Fruit fly (Drosophila melanogaster) whole organism, embryonic: ENCODE measurements around the gene CG34126.

ENCODE experiments used
- Aef1 ChIP-seq: fragments of 200-800 bp; sonication (Bioruptor generic); IDR thresholded peaks from 3 replicates; pipeline ENCODE4 v1.3.6; 2022; ENCODE audit warnings: missing biosample characterization, missing genetic modification characterization
- Blimp-1 ChIP-seq: fragments of 200-800 bp; sonication (Bioruptor generic); optimal IDR thresholded peaks from 3 replicates; lab custom pipeline; 2018; ENCODE audit warnings: missing biosample characterization, missing genetic modification characterization, mild to moderate bottlenecking, moderate library complexity, missing genetic modification reagents
- CG10543 ChIP-seq: fragments of 200-800 bp; sonication (Bioruptor generic); optimal IDR thresholded peaks from 3 replicates; lab custom pipeline; 2017; ENCODE audit warnings: missing biosample characterization, mild to moderate bottlenecking, missing genetic modification characterization, moderate library complexity
- CG11504 ChIP-seq: fragments of 200-800 bp; sonication (Bioruptor generic); optimal IDR thresholded peaks from 3 replicates; lab custom pipeline; 2019; ENCODE audit warnings: missing biosample characterization, mild to moderate bottlenecking, missing genetic modification characterization, moderate library complexity
- CG11696 ChIP-seq: fragments of 200-800 bp; sonication (Bioruptor generic); IDR thresholded peaks from 2 replicates; pipeline ENCODE4 v1.3.6; 2022; ENCODE audit warnings: missing biosample characterization, missing genetic modification characterization
- CG12219 ChIP-seq: fragments of 200-800 bp; sonication (Bioruptor generic); optimal IDR thresholded peaks from 3 replicates; lab custom pipeline; 2018; ENCODE audit warnings: missing biosample characterization, mild to moderate bottlenecking, missing genetic modification characterization
- CG13624 ChIP-seq: fragments of 200-800 bp; sonication (Bioruptor generic); optimal IDR thresholded peaks from 2 replicates; lab custom pipeline; 2016; ENCODE audit warnings: missing biosample characterization, missing genetic modification characterization
- CG16779 ChIP-seq: fragments of 200-800 bp; sonication (Bioruptor generic); IDR thresholded peaks from 2 replicates; pipeline ENCODE4 v1.3.6; 2022; ENCODE audit warnings: missing biosample characterization, missing genetic modification characterization
- CG17568 ChIP-seq: fragments of 200-800 bp; sonication (Bioruptor generic); optimal IDR thresholded peaks from 2 replicates; lab custom pipeline; 2018; ENCODE audit warnings: missing biosample characterization, mild to moderate bottlenecking, missing genetic modification characterization, moderate library complexity
- CG1792 ChIP-seq: fragments of 200-800 bp; sonication (Bioruptor generic); optimal IDR thresholded peaks from 2 replicates; lab custom pipeline; 2016; ENCODE audit warnings: missing biosample characterization, missing genetic modification characterization
- CG18262 ChIP-seq: fragments of 200-800 bp; optimal IDR thresholded peaks from 3 replicates; lab custom pipeline; 2019; ENCODE audit warnings: missing biosample characterization, mild to moderate bottlenecking, missing genetic modification characterization, moderate library complexity
- CG3281 ChIP-seq: fragments of 200-800 bp; sonication (Bioruptor generic); optimal IDR thresholded peaks from 3 replicates; lab custom pipeline; 2017; ENCODE audit warnings: missing biosample characterization, mild to moderate bottlenecking, missing genetic modification characterization
- CG3407 ChIP-seq: fragments of 200-800 bp; sonication (Bioruptor generic); optimal IDR thresholded peaks from 2 replicates; lab custom pipeline; 2018; ENCODE audit warnings: missing biosample characterization, mild to moderate bottlenecking, missing genetic modification characterization
- CG4617 ChIP-seq: fragments of 200-800 bp; sonication (Bioruptor generic); optimal IDR thresholded peaks from 3 replicates; lab custom pipeline; 2016; ENCODE audit warnings: missing biosample characterization, missing genetic modification characterization, borderline replicate concordance
- CG4730 ChIP-seq: fragments of 200-800 bp; sonication (Bioruptor generic); IDR thresholded peaks from 2 replicates; pipeline ENCODE4 v1.3.6; 2022; ENCODE audit warnings: missing biosample characterization, missing genetic modification characterization
- CG6654 ChIP-seq: fragments of 200-800 bp; sonication (Bioruptor generic); optimal IDR thresholded peaks from 2 replicates; lab custom pipeline; 2017; ENCODE audit warnings: missing biosample characterization, mild to moderate bottlenecking, missing genetic modification characterization
- CG8359 ChIP-seq: fragments of 200-800 bp; sonication (Bioruptor generic); optimal IDR thresholded peaks from 2 replicates; lab custom pipeline; 2017; ENCODE audit warnings: missing biosample characterization, mild to moderate bottlenecking, missing genetic modification characterization, borderline replicate concordance
- CG9609 ChIP-seq: fragments of 200-800 bp; sonication (Bioruptor generic); optimal IDR thresholded peaks from 3 replicates; lab custom pipeline; 2016; ENCODE audit warnings: missing biosample characterization, missing genetic modification characterization
- CG9817 ChIP-seq: fragments of 200-800 bp; sonication (Bioruptor generic); optimal IDR thresholded peaks from 2 replicates; lab custom pipeline; 2018; ENCODE audit warnings: missing biosample characterization, mild to moderate bottlenecking, missing genetic modification characterization, moderate library complexity
- CTCF ChIP-seq: fragments of 200-800 bp; sonication (Bioruptor generic); optimal IDR thresholded peaks from 2 replicates; lab custom pipeline; 2017; ENCODE audit warnings: missing biosample characterization, mild to moderate bottlenecking, missing genetic modification characterization, moderate library complexity
- Ets97D ChIP-seq: fragments of 200-800 bp; sonication (Bioruptor generic); optimal IDR thresholded peaks from 3 replicates; lab custom pipeline; 2016; ENCODE audit warnings: missing biosample characterization, missing genetic modification characterization
- GATAe ChIP-seq: fragments of 200-800 bp; sonication (Bioruptor generic); conservative IDR thresholded peaks from 2 replicates; pipeline ENCODE4 v1.3.6; 2022; ENCODE audit warnings: missing biosample characterization, missing genetic modification characterization
- HLH3B ChIP-seq: fragments of 200-800 bp; sonication (Bioruptor generic); IDR thresholded peaks from 2 replicates; pipeline ENCODE4 v1.3.6; 2022; ENCODE audit warnings: missing biosample characterization, missing genetic modification characterization
- Hr51 ChIP-seq, 2 experiments: fragments of 200-800 bp; sonication (Bioruptor generic); optimal IDR thresholded peaks; 2 replicates in 1 of 2; 3 replicates in 1 of 2; lab custom pipeline; 2016 to 2018; ENCODE audit warnings: missing biosample characterization in 2 of 2, missing genetic modification characterization in 2 of 2, mild to moderate bottlenecking in 1 of 2, moderate library complexity in 1 of 2
- Lim3 ChIP-seq: fragments of 200-800 bp; sonication (Bioruptor generic); IDR thresholded peaks from 2 replicates; pipeline ENCODE4 v1.3.6; 2022; ENCODE audit warnings: missing biosample characterization, missing genetic modification characterization
- Stat92E ChIP-seq, 3 experiments: fragments of >200 bp in 2 of 3; fragments of 200-800 bp in 1 of 3; sonication (Bioruptor generic) in 1 of 3; optimal IDR thresholded peaks; 2 replicates each; lab custom pipeline; 2017 to 2019; ENCODE audit warnings: missing biosample characterization in 3 of 3, missing genetic modification characterization in 3 of 3, mild to moderate bottlenecking in 1 of 3, moderate library complexity in 1 of 3
- TFAM ChIP-seq: fragments of 200-800 bp; sonication (Bioruptor generic); optimal IDR thresholded peaks from 2 replicates; lab custom pipeline; 2017; ENCODE audit warnings: missing biosample characterization, missing genetic modification characterization, inconsistent platforms
- aop ChIP-seq: fragments of 200-800 bp; sonication (Bioruptor generic); IDR thresholded peaks from 2 replicates; pipeline ENCODE4 v1.3.6; 2022; ENCODE audit warnings: missing biosample characterization, missing genetic modification characterization
- bsh ChIP-seq, 2 experiments: fragments of 200-800 bp; sonication (Bioruptor generic); optimal IDR thresholded peaks; 2 replicates each; lab custom pipeline; 2017 to 2018; ENCODE audit warnings: mild to moderate bottlenecking in 2 of 2, missing biosample characterization in 2 of 2, missing genetic modification characterization in 2 of 2, moderate library complexity in 1 of 2
- btn ChIP-seq: fragments of 200-800 bp; sonication (Bioruptor generic); optimal IDR thresholded peaks from 2 replicates; lab custom pipeline; 2016; ENCODE audit warnings: missing biosample characterization, missing genetic modification characterization
- chm ChIP-seq: fragments of 200-800 bp; sonication (Bioruptor generic); IDR thresholded peaks from 2 replicates; pipeline ENCODE4 v1.3.6; 2022; ENCODE audit warnings: missing biosample characterization, missing genetic modification characterization
- dati ChIP-seq: fragments of 200-800 bp; sonication (Bioruptor generic); IDR thresholded peaks from 2 replicates; pipeline ENCODE4 v1.3.6; 2022; ENCODE audit warnings: missing biosample characterization, missing genetic modification characterization
- fd64A ChIP-seq: fragments of 200-800 bp; sonication (Bioruptor generic); optimal IDR thresholded peaks from 3 replicates; lab custom pipeline; 2018; ENCODE audit warnings: missing biosample characterization, mild to moderate bottlenecking, missing genetic modification characterization
- gcm ChIP-seq: fragments of 200-800 bp; sonication (Bioruptor generic); optimal IDR thresholded peaks from 2 replicates; lab custom pipeline; 2019; ENCODE audit warnings: missing biosample characterization, mild to moderate bottlenecking, missing genetic modification characterization, moderate library complexity
- gsb-n ChIP-seq: fragments of 200-800 bp; sonication (Bioruptor generic); optimal IDR thresholded peaks from 3 replicates; lab custom pipeline; 2018; ENCODE audit warnings: missing biosample characterization, mild to moderate bottlenecking, missing genetic modification characterization
- h ChIP-seq: fragments of >200 bp; optimal IDR thresholded peaks from 2 replicates; lab custom pipeline; 2017
- hb ChIP-seq: fragments of 200-800 bp; sonication (Bioruptor generic); IDR thresholded peaks from 3 replicates; pipeline ENCODE4 v1.3.6; 2022; ENCODE audit warnings: missing biosample characterization, missing genetic modification characterization; ENCODE audit not compliant: partially characterized antibody
- nom ChIP-seq: fragments of 200-800 bp; sonication (Bioruptor generic); optimal IDR thresholded peaks from 2 replicates; lab custom pipeline; 2017; ENCODE audit warnings: missing biosample characterization, missing genetic modification characterization, mild to moderate bottlenecking, moderate library complexity, missing genetic modification reagents
- pfk ChIP-seq: fragments of 200-800 bp; sonication (Bioruptor generic); optimal IDR thresholded peaks from 2 replicates; lab custom pipeline; 2018; ENCODE audit warnings: missing biosample characterization, mild to moderate bottlenecking, missing genetic modification characterization, moderate library complexity
- prd ChIP-seq, 3 experiments: fragments of >200 bp in 2 of 3; fragments of 200-800 bp in 1 of 3; sonication (Bioruptor generic) in 1 of 3; optimal IDR thresholded peaks in 2 of 3; IDR thresholded peaks in 1 of 3; 2 replicates in 2 of 3; 3 replicates in 1 of 3; pipeline versions ENCODE4 v1.3.6 to Lab custom; 2017 to 2022; ENCODE audit warnings: missing biosample characterization in 1 of 3, missing genetic modification characterization in 1 of 3
- schlank ChIP-seq: fragments of 200-800 bp; sonication (Bioruptor generic); optimal IDR thresholded peaks from 2 replicates; lab custom pipeline; 2018; ENCODE audit warnings: missing biosample characterization, mild to moderate bottlenecking, missing genetic modification characterization
- scrt ChIP-seq: fragments of 200-800 bp; sonication (Bioruptor generic); optimal IDR thresholded peaks from 2 replicates; lab custom pipeline; 2018; ENCODE audit warnings: missing biosample characterization, mild to moderate bottlenecking, missing genetic modification characterization, moderate library complexity
- slou ChIP-seq: fragments of 200-800 bp; sonication (Bioruptor generic); optimal IDR thresholded peaks from 3 replicates; lab custom pipeline; 2016; ENCODE audit warnings: missing biosample characterization, missing genetic modification characterization
- sob ChIP-seq: fragments of 200-800 bp; sonication (Bioruptor generic); IDR thresholded peaks from 2 replicates; pipeline ENCODE4 v1.3.6; 2022; ENCODE audit warnings: missing biosample characterization, missing genetic modification characterization
- tgo ChIP-seq: fragments of 200-800 bp; sonication (Bioruptor generic); IDR thresholded peaks from 3 replicates; pipeline ENCODE4 v1.3.6; 2022; ENCODE audit warnings: missing biosample characterization, missing genetic modification characterization
- tll ChIP-seq, 2 experiments: fragments of 200-800 bp in 1 of 2; fragments of >200 bp in 1 of 2; sonication (Bioruptor generic) in 1 of 2; optimal IDR thresholded peaks; 2 replicates each; lab custom pipeline; 2017 to 2019; ENCODE audit warnings: missing biosample characterization in 2 of 2, missing genetic modification characterization in 2 of 2, mild to moderate bottlenecking in 1 of 2, moderate library complexity in 1 of 2
- tx ChIP-seq: fragments of 200-800 bp; sonication (Bioruptor generic); optimal IDR thresholded peaks from 2 replicates; lab custom pipeline; 2016; ENCODE audit warnings: missing biosample characterization, missing genetic modification characterization
- wdn ChIP-seq: fragments of 200-800 bp; sonication (Bioruptor generic); IDR thresholded peaks from 2 replicates; pipeline ENCODE4 v1.3.6; 2022; ENCODE audit warnings: missing biosample characterization, missing genetic modification characterization

CG34126 gene

DNA sequence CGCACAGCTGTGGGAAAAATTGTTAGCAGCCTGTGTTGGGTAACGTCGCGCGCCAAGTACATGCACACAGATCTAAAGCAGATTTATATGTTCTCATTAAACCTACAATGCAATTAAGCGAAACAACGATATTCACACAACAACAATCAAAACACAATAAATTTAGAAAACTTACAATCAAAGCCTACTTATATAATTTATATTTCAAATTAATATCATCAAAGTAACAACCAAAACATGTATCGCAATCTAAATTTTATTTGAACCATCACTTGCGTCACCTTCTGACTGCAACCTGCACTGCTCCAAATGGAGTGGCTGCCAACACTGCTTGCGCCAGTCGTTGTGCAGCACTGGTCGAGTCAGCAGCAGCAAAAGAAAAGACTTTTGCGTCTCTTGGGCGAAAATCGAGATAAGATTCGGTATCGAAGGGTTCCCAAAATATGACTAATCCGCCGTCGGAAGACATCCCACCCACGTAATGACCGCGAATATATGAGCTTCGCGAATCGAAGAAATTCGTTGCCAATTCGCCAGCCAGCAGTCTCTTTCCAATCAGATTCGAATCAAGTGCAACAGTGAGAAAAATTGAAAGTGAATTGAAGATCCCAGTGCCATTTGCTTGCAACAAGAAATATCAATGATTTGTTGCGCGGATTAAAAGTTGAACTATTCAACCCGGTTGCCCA, at the start of gene CG34126, which contains the start of gene CG8892 (continued):
- TF ChIP-seq scrt = peak; percentile 91
- TF ChIP-seq tgo (GFP tag; lab: Robert Waterston, UW) = peak; percentile 97
- TF ChIP-seq CG13624 = peak; percentile 96
- peak; percentile 98 for TF ChIP-seq slou (GFP tag; lab: Kevin White, UChicago)
- peak; percentile 72; the same call in 1 of the 2 replicates for TF ChIP-seq aop
- TF ChIP-seq CG18262 = peak; percentile 97
- peak; percentile 88 for TF ChIP-seq nom (GFP tag; lab: Kevin White, UChicago)
- peak; percentile 95 for TF ChIP-seq CG4730
- peak; percentile 97 for TF ChIP-seq CG3281
- peak; percentile 90 for TF ChIP-seq wdn (GFP tag; lab: Robert Waterston, UW)
- peak; percentile 92 for TF ChIP-seq Ets97D (GFP tag; lab: Kevin White, UChicago)
- peak; percentile 97 for TF ChIP-seq tx (GFP tag; lab: Kevin White, UChicago)
- TF ChIP-seq CG6654 (GFP tag; lab: Kevin White, UChicago) = peak; percentile 86
- TF ChIP-seq fd64A = peak; percentile 77
- peak; percentile 95 to 98 for TF ChIP-seq Hr51 (GFP tag; optimal IDR thresholded peaks at IDR 0.05; lab: Kevin White, UChicago)
- peak; percentile 98 for TF ChIP-seq CG9817 (tag; lab: Kevin White, UChicago)
- peak; percentile 83 for TF ChIP-seq dati (GFP tag; lab: Robert Waterston, UW)
- peak; percentile 89 for TF ChIP-seq TFAM (GFP tag; lab: Kevin White, UChicago)
- peak; percentile 89 for TF ChIP-seq GATAe (GFP tag; lab: Robert Waterston, UW)
- TF ChIP-seq CG3407 (GFP tag; lab: Kevin White, UChicago) = peak; percentile 94
- TF ChIP-seq Aef1 (GFP tag; lab: Robert Waterston, UW) = peak; percentile 97
- TF ChIP-seq CG8359 = peak; percentile 87
- TF ChIP-seq sob = peak; percentile 98
- peak; percentile 93 for TF ChIP-seq gsb-n (tag; lab: Kevin White, UChicago)
- peak; percentile 94 for TF ChIP-seq HLH3B
- peak; percentile 97 for TF ChIP-seq CG9609 (GFP tag; lab: Kevin White, UChicago)
- no peak for TF ChIP-seq hb (GFP tag; lab: Robert Waterston, UW)
- peak; percentile 57 for TF ChIP-seq CTCF (GFP tag; lab: Kevin White, UChicago)
- peak; percentile 99 for TF ChIP-seq CG4617 (GFP tag; lab: Kevin White, UChicago)
- TF ChIP-seq CG1792 (GFP tag; lab: Kevin White, UChicago) = peak; percentile 93
- TF ChIP-seq gcm (GFP tag; lab: Kevin White, UChicago) = peak; percentile 94
- TF ChIP-seq Blimp-1 (GFP tag; lab: Kevin White, UChicago) = peak; percentile 92
- peak; percentile 75 to 94 for TF ChIP-seq bsh (GFP tag; optimal IDR thresholded peaks at IDR 0.05; lab: Kevin White, UChicago)
- peak; percentile 81 for TF ChIP-seq schlank (tag; lab: Kevin White, UChicago)
- TF ChIP-seq CG17568 = no peak
- TF ChIP-seq CG10543 (GFP tag; lab: Kevin White, UChicago) = peak; percentile 98
- TF ChIP-seq CG16779 (GFP tag; lab: Robert Waterston, UW) = peak; percentile 85
- TF ChIP-seq Stat92E (GFP tag; optimal IDR thresholded peaks at IDR 0.05; lab: Kevin White, UChicago) = peak in 1 of 3 experiments; percentile 76
- TF ChIP-seq CG11504 = peak; percentile 95
- peak; percentile 54 for TF ChIP-seq pfk (GFP tag; lab: Kevin White, UChicago)
- TF ChIP-seq btn (GFP tag; lab: Kevin White, UChicago) = peak; percentile 64
- TF ChIP-seq h (lab: Kevin White, UChicago) = no peak
- TF ChIP-seq chm = peak; percentile 92
- peak; percentile 78 for TF ChIP-seq CG11696 (GFP tag; lab: Robert Waterston, UW)
- TF ChIP-seq prd (optimal IDR thresholded peaks at IDR 0.05; lab: Kevin White, UChicago) = no peak
- TF ChIP-seq prd (GFP tag; IDR thresholded peaks at IDR 0.05; lab: Robert Waterston, UW) = peak; percentile 98
- TF ChIP-seq tll (GFP tag; optimal IDR thresholded peaks at IDR 0.05; lab: Kevin White, UChicago) = peak; percentile 67 to 95
- TF ChIP-seq CG12219 (GFP tag; lab: Kevin White, UChicago) = peak; percentile 86
- TF ChIP-seq Lim3 (GFP tag; lab: Robert Waterston, UW) = peak; percentile 83
